Worm (Caenorhabditis elegans): Measurements from ENCODE around the gene mig-39.

The mig-39 gene

DNA sequence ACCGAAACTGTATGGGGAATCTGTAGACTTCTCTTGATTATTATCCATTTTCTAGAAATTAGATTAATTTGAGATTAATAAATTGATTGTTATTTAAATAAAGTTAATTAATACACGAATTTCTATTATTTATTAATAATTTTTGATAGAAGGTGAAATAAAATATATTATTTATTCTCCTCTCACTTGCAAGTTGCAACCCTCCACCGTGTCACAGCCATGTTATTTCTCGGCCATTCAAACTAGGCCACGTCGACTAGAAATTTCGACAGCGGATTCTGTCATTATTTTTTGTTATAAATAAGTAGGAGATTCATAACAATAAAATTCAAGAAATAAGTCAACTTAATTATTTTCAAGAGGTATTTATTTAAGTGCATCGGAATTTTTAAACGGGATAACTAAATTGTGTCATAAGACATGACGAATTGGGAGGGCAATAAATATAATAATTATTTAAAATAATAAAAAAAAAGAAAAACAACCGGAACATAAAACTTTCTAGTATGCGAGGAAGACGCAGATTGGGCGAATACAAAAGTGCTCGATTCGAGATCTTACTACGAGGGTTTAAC lies 23.2 kb upstream of the mig-39 start, which contains the start of gene ufbp-1 (continued):
- peak; percentile 33; the same call in 1 of the 2 replicates for TF ChIP-seq madf-3 (GFP tag; IDR thresholded peaks at IDR 0.05)
- TF ChIP-seq lir-1 (GFP tag; conservative IDR thresholded peaks at IDR 0.05), result no peak
- no peak for TF ChIP-seq egrh-3 (GFP tag; IDR thresholded peaks at IDR 0.05)
- TF ChIP-seq rcor-1 (GFP tag; IDR thresholded peaks at IDR 0.05), result no peak
- peak; percentile 46 for TF ChIP-seq hmg-1.2 (GFP tag; IDR thresholded peaks at IDR 0.05)
- no peak for TF ChIP-seq dpl-1 (GFP tag; optimal IDR thresholded peaks at IDR 0.05)
- TF ChIP-seq tlf-1 (GFP tag; optimal IDR thresholded peaks at IDR 0.05), result peak; percentile 94
- 0 out of 2 replicates have a peak, but pooled peaks have one; percentile 14 for TF ChIP-seq C06A6.2 (GFP tag; conservative IDR thresholded peaks at IDR 0.05)
- peak; percentile 87 for TF ChIP-seq ztf-26 (tag; optimal IDR thresholded peaks at IDR 0.05)
- no peak for TF ChIP-seq aptf-3 (GFP tag; IDR thresholded peaks at IDR 0.05)
- TF ChIP-seq C17E4.6 (GFP tag; IDR thresholded peaks at IDR 0.05), result peak; percentile 41; the same call in 1 of the 2 replicates
- TF ChIP-seq F33H1.4 (GFP tag; IDR thresholded peaks at IDR 0.05), result no peak
- no peak for TF ChIP-seq F57A8.1 (GFP tag; optimal IDR thresholded peaks at IDR 0.05)
- TF ChIP-seq ztf-28 (GFP tag; IDR thresholded peaks at IDR 0.05), result no peak
- TF ChIP-seq egl-44 (GFP tag; IDR thresholded peaks at IDR 0.05), result peak; percentile 80
- TF ChIP-seq ztf-18 (tag; optimal IDR thresholded peaks at IDR 0.05), result peak; percentile 63
- no peak for TF ChIP-seq F55B11.4 (tag; optimal IDR thresholded peaks at IDR 0.05; ENCODE audit: borderline replicate concordance, insufficient read depth)
- peak; percentile 83 for TF ChIP-seq gei-17 (GFP tag; optimal IDR thresholded peaks at IDR 0.05)
- TF ChIP-seq B0336.3 (GFP tag; IDR thresholded peaks at IDR 0.05), result peak; percentile 91
- peak; percentile 93 for TF ChIP-seq Y53G8AR.9 (GFP tag; conservative IDR thresholded peaks at IDR 0.05)
- peak; percentile 67 for TF ChIP-seq ceh-27 (GFP tag; optimal IDR thresholded peaks at IDR 0.05)
- peak; percentile 27 for TF ChIP-seq akir-1 (GFP tag; optimal IDR thresholded peaks at IDR 0.05)
- TF ChIP-seq attf-5 (GFP tag; optimal IDR thresholded peaks at IDR 0.05), result peak; percentile 86
- TF ChIP-seq hrde-1 (tag; optimal IDR thresholded peaks at IDR 0.05; ENCODE audit: borderline replicate concordance), result no peak
- no peak for TF ChIP-seq Y95B8A.8 (GFP tag; IDR thresholded peaks at IDR 0.05)
- TF ChIP-seq K12H6.12 (tag; optimal IDR thresholded peaks at IDR 0.05), result peak; percentile 83
- peak; percentile 83 for TF ChIP-seq hsf-1 (GFP tag; IDR thresholded peaks at IDR 0.05)
- TF ChIP-seq let-607 (tag; optimal IDR thresholded peaks at IDR 0.05), result peak; percentile 91 to 94
- TF ChIP-seq Y56A3A.18 (GFP tag; IDR thresholded peaks at IDR 0.05), result peak; percentile 91
- TF ChIP-seq ceh-40 (GFP tag; IDR thresholded peaks at IDR 0.05), result 0 out of 2 replicates have a peak, but pooled peaks have one; percentile 61
- no peak for TF ChIP-seq bed-2 (GFP tag; IDR thresholded peaks at IDR 0.05)
- no peak for TF ChIP-seq nhr-120 (GFP tag; IDR thresholded peaks at IDR 0.05)
- TF ChIP-seq hmg-20 (GFP tag; IDR thresholded peaks at IDR 0.05), result no peak
- no peak for TF ChIP-seq Y67H2A.10 (GFP tag; conservative IDR thresholded peaks at IDR 0.05)
- no peak for TF ChIP-seq bed-1 (GFP tag; IDR thresholded peaks at IDR 0.05)
- peak; percentile 85 for TF ChIP-seq pbrm-1 (GFP tag; IDR thresholded peaks at IDR 0.05)
- peak; percentile 21 for TF ChIP-seq snpc-4 (GFP tag; optimal IDR thresholded peaks at IDR 0.05)
- peak in 2 of 4 experiments; percentile 37 to 77 for TF ChIP-seq snpc-4 (tag; optimal IDR thresholded peaks at IDR 0.05)
- no peak for TF ChIP-seq efl-1 (GFP tag; optimal IDR thresholded peaks at IDR 0.05)
- TF ChIP-seq ZK185.1 (tag; optimal IDR thresholded peaks at IDR 0.05; ENCODE audit: poor library complexity, severe bottlenecking), result peak; percentile 27
- peak; percentile 70 for TF ChIP-seq lin-26 (GFP tag; IDR thresholded peaks at IDR 0.05)
- TF ChIP-seq ccch-3 (GFP tag; optimal IDR thresholded peaks at IDR 0.05), result peak; percentile 54
- TF ChIP-seq Y79H2A.3 (GFP tag; conservative IDR thresholded peaks at IDR 0.05), result no peak
- peak; percentile 93 for TF ChIP-seq nfyb-1 (GFP tag; IDR thresholded peaks at IDR 0.05)
- TF ChIP-seq madf-8 (GFP tag; conservative IDR thresholded peaks at IDR 0.05), result no peak
- TF ChIP-seq T07F8.4 (tag; optimal IDR thresholded peaks at IDR 0.05), result peak; percentile 58
- peak; percentile 57; the same call in 1 of the 2 replicates for TF ChIP-seq mcd-1 (GFP tag; IDR thresholded peaks at IDR 0.05)
- peak; percentile 34 for TF ChIP-seq B0261.1 (tag; optimal IDR thresholded peaks at IDR 0.05)
